Fruit fly (Drosophila melanogaster) whole organism: ENCODE data around the gene aph-1.
A peak's percentile ranks its signal among the peaks of the same experiment; 100 is the strongest.

Source experiments
- CG8478 ChIP-seq: fragments of >200 bp; optimal IDR thresholded peaks from 2 replicates; lab custom pipeline; 2018; ENCODE audit warnings: inconsistent platforms
- Dll ChIP-seq: fragments of >200 bp; optimal IDR thresholded peaks from 2 replicates; lab custom pipeline; 2017
- EcR ChIP-seq, 2 experiments: fragments of >200 bp; optimal IDR thresholded peaks; 2 replicates each; lab custom pipeline; 2017; ENCODE audit warnings: missing biosample characterization in 2 of 2, missing genetic modification characterization in 2 of 2, missing genetic modification reagents in 2 of 2
- pan ChIP-seq: fragments of >200 bp; optimal IDR thresholded peaks from 2 replicates; lab custom pipeline; 2017
- psq ChIP-seq: fragments of >200 bp; optimal IDR thresholded peaks from 2 replicates; lab custom pipeline; 2017
- usp ChIP-seq: fragments of >200 bp; optimal IDR thresholded peaks from 2 replicates; lab custom pipeline; 2017; ENCODE audit warnings: missing biosample characterization, missing genetic modification characterization, mixed read lengths

- TF ChIP-seq pan (lab: Kevin White, UChicago) (no peak), psq (lab: Kevin White, UChicago) (no peak), usp (no peak), CG8478 (no peak), Dll (lab: Kevin White, UChicago) (peak; percentile 32), EcR (GFP tag; optimal IDR thresholded peaks at IDR 0.05; lab: Kevin White, UChicago) (no peak)
These were observed 14.8 kb upstream of the aph-1 start for dm6 chr2L:2751085-2751710.
